Worm (Caenorhabditis elegans) whole organism, young adult: Measurements from ENCODE around the gene clc-6.

Source experiments
- C17E4.6 ChIP-seq: fragments of 200-800 bp; sonication (Bioruptor generic); IDR thresholded peaks from 2 replicates; pipeline ENCODE4 v1.3.6; 2022; ENCODE audit warnings: missing genetic modification reagents, missing genetic modification characterization, missing compliant biosample characterization
- F55B11.4 ChIP-seq: sonication (generic microtip); optimal IDR thresholded peaks from 2 replicates; lab custom pipeline; 2016; ENCODE audit warnings: missing compliant biosample characterization, missing genetic modification characterization, borderline replicate concordance; ENCODE audit not compliant: insufficient read depth
- K11D2.4 ChIP-seq: fragments of 200-800 bp; sonication (Bioruptor generic); IDR thresholded peaks from 2 replicates; pipeline ENCODE4 v1.3.6; 2022; ENCODE audit warnings: missing genetic modification reagents, missing genetic modification characterization, missing compliant biosample characterization
- ama-1 ChIP-seq, 3 experiments: fragments of 150-350 bp in 1 of 3; sonication (generic microtip) in 2 of 3; optimal IDR thresholded peaks; 2 replicates each; lab custom pipeline; 2014 to 2018; ENCODE audit warnings: missing biosample characterization in 2 of 3, missing genetic modification characterization in 2 of 3, missing genetic modification reagents in 2 of 3
- bed-2 ChIP-seq: fragments of 200-800 bp; sonication (Bioruptor generic); IDR thresholded peaks from 2 replicates; pipeline ENCODE4 v1.3.6; 2022; ENCODE audit warnings: missing genetic modification reagents, missing genetic modification characterization, missing compliant biosample characterization
- dpff-1 ChIP-seq: sonication (generic microtip); optimal IDR thresholded peaks from 2 replicates; lab custom pipeline; 2017; ENCODE audit warnings: mild to moderate bottlenecking, missing genetic modification characterization, missing compliant biosample characterization
- ets-4 ChIP-seq: fragments of 200-800 bp; sonication (Bioruptor generic); optimal IDR thresholded peaks from 2 replicates; lab custom pipeline; 2018; ENCODE audit warnings: mild to moderate bottlenecking, missing genetic modification characterization, missing compliant biosample characterization
- hlh-26 ChIP-seq: fragments of 200-800 bp; sonication (Bioruptor generic); conservative IDR thresholded peaks from 2 replicates; pipeline ENCODE4 v1.3.6; 2022; ENCODE audit warnings: missing genetic modification reagents, missing genetic modification characterization, missing compliant biosample characterization
- snpc-4 ChIP-seq, 5 experiments: fragments of 150-350 bp in 1 of 5; sonication (generic microtip) in 4 of 5; optimal IDR thresholded peaks; 2 replicates each; lab custom pipeline; 2014 to 2018; ENCODE audit warnings: missing genetic modification characterization in 5 of 5, missing biosample characterization in 3 of 5, antibody characterized with exemption in 2 of 5, mild to moderate bottlenecking in 2 of 5, missing compliant biosample characterization in 2 of 5, missing genotype in 2 of 5, moderate library complexity in 2 of 5, missing genetic modification reagents in 1 of 5
- unc-62 ChIP-seq: fragments of 150-350 bp; optimal IDR thresholded peaks from 2 replicates; lab custom pipeline; 2014; ENCODE audit warnings: missing biosample characterization, missing genetic modification reagents, missing genetic modification characterization
- ztf-22 ChIP-seq: fragments of 200-800 bp; sonication (Bioruptor generic); optimal IDR thresholded peaks from 2 replicates; lab custom pipeline; 2018; ENCODE audit warnings: mild to moderate bottlenecking, missing genetic modification characterization, moderate library complexity, missing compliant biosample characterization

- TF ChIP-seq dpff-1, result no peak
- TF ChIP-seq unc-62 (GFP tag; lab: Kevin White, UChicago), result no peak
- no peak for TF ChIP-seq C17E4.6 (GFP tag; lab: Robert Waterston, UW)
- no peak for TF ChIP-seq ama-1 (optimal IDR thresholded peaks at IDR 0.05; lab: Kevin White, UChicago)
- TF ChIP-seq ama-1 (GFP tag; optimal IDR thresholded peaks at IDR 0.05; lab: Kevin White, UChicago), result no peak
- TF ChIP-seq K11D2.4 (GFP tag; lab: Robert Waterston, UW), result no peak
- TF ChIP-seq ets-4, result no peak
- TF ChIP-seq snpc-4 (GFP tag; optimal IDR thresholded peaks at IDR 0.05; lab: Kevin White, UChicago), result no peak
- TF ChIP-seq snpc-4 (tag; optimal IDR thresholded peaks at IDR 0.05; lab: Kevin White, UChicago), result no peak
- TF ChIP-seq bed-2 (GFP tag; lab: Robert Waterston, UW), result no peak
- no peak for TF ChIP-seq hlh-26 (GFP tag; lab: Robert Waterston, UW)
- TF ChIP-seq ztf-22 (GFP tag; lab: Kevin White, UChicago), result no peak
- no peak for TF ChIP-seq F55B11.4 (tag; lab: Kevin White, UChicago)
Observed at ce11 chrV:11198094-11198493, 2.1 kb upstream of the clc-6 start.
